Fruit fly (Drosophila melanogaster): ENCODE data around the gene Polr3D.

DNA sequence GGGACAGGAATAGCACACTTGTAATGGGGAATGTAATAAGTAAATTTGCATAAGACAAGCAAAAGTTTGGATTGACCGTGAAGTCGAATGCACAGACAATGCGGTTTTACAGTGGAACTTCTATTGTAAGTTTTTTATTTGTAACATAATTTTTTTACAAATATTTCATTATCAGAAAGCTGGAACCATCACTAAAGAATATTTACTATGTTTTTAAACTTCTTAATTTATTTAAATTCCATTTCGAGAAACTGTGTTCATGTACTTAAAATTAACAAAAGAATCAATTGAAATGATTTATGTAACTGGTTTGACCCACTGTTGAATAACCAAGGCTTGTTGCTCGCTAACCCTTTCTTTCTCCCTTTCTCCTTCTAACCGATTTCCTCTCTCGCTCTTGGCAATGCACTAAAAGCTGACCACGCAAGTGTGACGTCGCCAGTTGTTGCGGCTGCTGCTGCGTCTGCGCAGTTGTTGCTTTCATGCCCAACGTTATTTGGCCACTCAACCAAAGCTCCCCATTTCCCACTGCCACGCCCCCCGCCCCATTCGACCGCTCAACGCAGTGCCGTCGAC, 7.9 kb downstream of the Polr3D start:
- TF ChIP-seq CG3838 (GFP tag; optimal IDR thresholded peaks at IDR 0.05) (no peak), grn (GFP tag; optimal IDR thresholded peaks at IDR 0.05) (no peak), ttk (GFP tag; IDR thresholded peaks at IDR 0.05) (0 out of 2 replicates have a peak, but pooled peaks have one; percentile 4), psq (GFP tag; optimal IDR thresholded peaks at IDR 0.05) (no peak), chm (GFP tag; IDR thresholded peaks at IDR 0.05) (no peak)
